Worm (Caenorhabditis elegans): Measurements from ENCODE around the gene rgef-1.

rgef-1 gene

DNA sequence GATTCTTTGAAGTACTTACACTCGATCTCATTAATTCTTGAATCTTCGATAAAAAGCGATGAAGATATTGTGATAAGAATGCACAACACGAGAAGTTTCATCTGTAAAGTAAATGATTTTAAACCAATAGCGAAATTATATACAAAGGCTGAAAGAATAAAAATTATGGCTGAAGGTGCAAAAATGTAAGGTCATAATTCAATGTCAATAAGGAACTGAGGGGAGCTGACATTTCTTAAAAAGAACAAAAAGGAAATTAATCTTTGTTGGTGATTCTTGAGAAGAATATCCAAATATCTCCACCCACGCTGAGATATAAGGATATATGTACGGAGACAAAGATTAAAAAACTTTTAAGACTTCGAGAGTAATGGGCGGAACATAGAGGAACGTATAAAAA, 37.4 kb downstream of the rgef-1 start, which contains the start of gene C50F4.9:
TSS of gene C50F4.9 (minus strand) at position 101 of the 400 bp plus-strand sequence.
- TF ChIP-seq ztf-7 (tag; optimal IDR thresholded peaks at IDR 0.05) (no peak), zip-2 (tag; optimal IDR thresholded peaks at IDR 0.05) (no peak), nhr-48 (tag; optimal IDR thresholded peaks at IDR 0.05) (no peak), F10B5.3 (tag; optimal IDR thresholded peaks at IDR 0.05) (no peak), sdz-12 (GFP tag; optimal IDR thresholded peaks at IDR 0.05) (no peak), spr-1 (tag; optimal IDR thresholded peaks at IDR 0.05) (no peak), egl-43 (GFP tag; IDR thresholded peaks at IDR 0.05) (no peak), mxl-3 (GFP tag; optimal IDR thresholded peaks at IDR 0.05) (no peak), nhr-102 (tag; optimal IDR thresholded peaks at IDR 0.05) (no peak), zag-1 (tag; optimal IDR thresholded peaks at IDR 0.05) (no peak), zip-11 (GFP tag; IDR thresholded peaks at IDR 0.05) (no peak), ceh-62 (tag; optimal IDR thresholded peaks at IDR 0.05) (no peak), dmd-6 (GFP tag; IDR thresholded peaks at IDR 0.05) (no peak), mdt-29 (GFP tag; IDR thresholded peaks at IDR 0.05) (no peak), madf-9 (GFP tag; conservative IDR thresholded peaks at IDR 0.05) (no peak), saeg-2 (GFP tag; IDR thresholded peaks at IDR 0.05) (no peak), ceh-20 (GFP tag; IDR thresholded peaks at IDR 0.05) (no peak)

DNA sequence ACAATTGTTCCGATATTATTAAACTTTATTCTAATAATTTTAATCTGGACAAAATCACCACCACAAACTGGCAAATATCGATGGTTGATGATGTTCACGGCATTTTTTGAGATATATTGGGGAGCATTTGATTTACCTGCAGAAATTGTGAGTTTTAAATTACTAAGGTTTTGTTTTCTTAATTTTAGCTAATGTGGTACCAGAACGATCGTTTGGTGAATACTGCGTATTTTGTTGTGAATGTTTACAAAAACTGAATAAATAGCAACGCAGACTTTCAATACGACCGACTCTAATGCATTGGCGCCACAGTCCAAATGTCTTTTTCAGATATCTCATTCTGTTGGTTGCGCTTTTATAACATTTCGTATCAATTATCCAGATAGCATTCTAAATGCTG, 39.8 kb downstream of the rgef-1 start:
- TF ChIP-seq lir-3 (tag; optimal IDR thresholded peaks at IDR 0.05) (no peak), unc-62 (GFP tag; optimal IDR thresholded peaks at IDR 0.05 in 1 of 2) (peak in 1 of 2 experiments; percentile 62), unc-62 (tag; optimal IDR thresholded peaks at IDR 0.05) (no peak), aha-1 (tag) (peak; percentile 46), vab-7 (GFP tag; IDR thresholded peaks at IDR 0.05) (no peak), lin-29 (GFP tag; IDR thresholded peaks at IDR 0.05) (no peak), hmg-1.1 (GFP tag; IDR thresholded peaks at IDR 0.05) (no peak), F44E2.7 (GFP tag; IDR thresholded peaks at IDR 0.05) (no peak), lin-38 (GFP tag; IDR thresholded peaks at IDR 0.05) (no peak), spr-3 (GFP tag; optimal IDR thresholded peaks at IDR 0.05) (no peak)

DNA sequence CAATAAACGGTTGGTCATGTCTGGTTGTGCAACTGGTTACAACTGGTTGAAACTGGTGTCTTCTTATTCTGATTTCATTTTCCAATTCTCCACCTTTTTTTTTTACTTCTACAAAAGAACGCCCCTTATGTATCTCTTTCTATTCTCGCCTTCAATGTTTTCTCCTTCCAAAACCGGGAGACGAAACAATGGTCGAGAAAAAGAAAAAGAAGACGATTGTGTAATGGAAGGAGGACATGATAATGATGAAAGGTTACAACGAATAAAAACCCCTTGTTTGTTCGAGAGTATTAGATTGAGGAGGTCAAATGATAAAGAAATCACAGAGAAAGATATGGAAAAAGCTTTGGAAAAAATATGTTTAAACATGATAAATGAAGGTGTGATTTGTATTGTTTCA, 42.6 kb downstream of the rgef-1 start, which contains the start of gene C50F4.8:
TSS of gene C50F4.8 (minus strand) at position 28 of the 400 bp plus-strand sequence.
- TF ChIP-seq spr-3 (GFP tag; optimal IDR thresholded peaks at IDR 0.05) (no peak), nhr-111 (GFP tag; optimal IDR thresholded peaks at IDR 0.05) (no peak), dve-1 (tag; optimal IDR thresholded peaks at IDR 0.05; ENCODE audit: insufficient read depth) (peak; percentile 24), nhr-28 (tag; optimal IDR thresholded peaks at IDR 0.05) (peak; percentile 39), hmg-1.1 (GFP tag; IDR thresholded peaks at IDR 0.05) (no peak), unc-62 (GFP tag; optimal IDR thresholded peaks at IDR 0.05 in 1 of 2) (peak in 1 of 2 experiments; percentile 35), unc-62 (tag; optimal IDR thresholded peaks at IDR 0.05) (no peak)

DNA sequence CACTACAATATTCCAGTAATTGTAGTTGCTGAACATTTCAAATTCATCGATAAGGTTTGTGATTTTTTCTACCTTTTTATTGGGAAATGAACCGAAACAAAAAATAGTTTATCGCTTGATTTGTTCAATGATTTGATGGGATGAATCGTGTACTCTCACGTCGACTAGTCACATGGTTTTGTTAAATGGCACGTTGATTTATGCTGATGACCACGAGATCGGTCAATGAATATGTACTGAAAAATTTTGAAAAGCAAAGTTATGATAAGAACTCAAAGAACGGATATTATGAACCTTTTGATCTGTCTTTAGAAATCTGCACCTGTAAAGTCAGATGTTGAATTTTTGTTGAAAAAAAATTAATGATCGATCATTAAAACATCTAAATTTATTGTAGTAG, 45.2 kb downstream of the rgef-1 start:
- TF ChIP-seq unc-39 (tag; optimal IDR thresholded peaks at IDR 0.05) (no peak), daf-8 (GFP tag; IDR thresholded peaks at IDR 0.05) (no peak), lin-13 (GFP tag; optimal IDR thresholded peaks at IDR 0.05) (no peak), ZK546.5 (tag; optimal IDR thresholded peaks at IDR 0.05) (no peak), ces-1 (GFP tag; optimal IDR thresholded peaks at IDR 0.05) (no peak), jun-1 (tag; optimal IDR thresholded peaks at IDR 0.05) (no peak), tra-1 (GFP tag; IDR thresholded peaks at IDR 0.05) (no peak), nhr-237 (tag; optimal IDR thresholded peaks at IDR 0.05) (no peak), dmd-8 (GFP tag; IDR thresholded peaks at IDR 0.05) (no peak), lsy-2 (tag; optimal IDR thresholded peaks at IDR 0.05) (peak in 1 of 2 experiments; percentile 52), lin-1 (GFP tag; IDR thresholded peaks at IDR 0.05) (no peak), nhr-76 (tag; optimal IDR thresholded peaks at IDR 0.05) (peak; percentile 12), mdt-29 (GFP tag; IDR thresholded peaks at IDR 0.05) (no peak), vab-7 (GFP tag; IDR thresholded peaks at IDR 0.05) (no peak), lin-15B (tag; optimal IDR thresholded peaks at IDR 0.05) (no peak), nhr-25 (tag; optimal IDR thresholded peaks at IDR 0.05; ENCODE audit: borderline replicate concordance, insufficient read depth) (peak; percentile 46), ceh-44 (GFP tag; IDR thresholded peaks at IDR 0.05) (no peak), dpl-1 (GFP tag; optimal IDR thresholded peaks at IDR 0.05) (no peak), Y105C5A.15 (GFP tag; IDR thresholded peaks at IDR 0.05) (no peak), nhr-48 (tag; optimal IDR thresholded peaks at IDR 0.05) (peak; percentile 49), nhr-77 (tag; optimal IDR thresholded peaks at IDR 0.05) (peak; percentile 34), snpc-4 (tag; optimal IDR thresholded peaks at IDR 0.05) (no peak)

Data from whole organism, L4 larva.